Worm (Caenorhabditis elegans): Measurements from ENCODE around the gene ins-4.

DNA sequence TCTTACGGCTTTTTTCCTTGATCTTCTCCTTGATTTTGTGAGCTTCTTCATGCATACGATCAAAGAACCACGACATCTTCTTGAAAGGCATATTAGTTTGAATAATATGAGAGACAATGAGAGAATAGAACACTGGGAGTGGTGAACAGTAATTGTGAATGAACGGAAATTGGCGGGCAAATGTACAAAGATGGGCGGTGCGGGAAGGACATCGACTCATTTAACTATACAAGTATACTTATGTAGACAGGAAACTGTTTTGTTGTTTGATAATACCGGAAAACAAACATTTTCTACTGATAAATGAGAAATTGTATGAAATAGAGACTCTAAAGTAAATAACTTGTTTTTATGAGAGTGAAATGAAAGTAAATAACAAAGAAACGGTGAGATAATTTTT lies 48.9 kb downstream of the ins-4 start, which contains the start of gene R12C12.5:
- TF ChIP-seq ama-1 (optimal IDR thresholded peaks at IDR 0.05) (no peak), hmg-4 (GFP tag; optimal IDR thresholded peaks at IDR 0.05) (no peak), aly-1 (tag; optimal IDR thresholded peaks at IDR 0.05) (no peak)

Measured in whole organism, early embryonic.